Fruit fly (Drosophila melanogaster): Measurements from ENCODE around the gene zpg.

- TF ChIP-seq gce (GFP tag; IDR thresholded peaks at IDR 0.05): no peak
- TF ChIP-seq Drgx (GFP tag; IDR thresholded peaks at IDR 0.05): no peak
- TF ChIP-seq CG7745 (tag; optimal IDR thresholded peaks at IDR 0.05): no peak
- TF ChIP-seq CG14710 (tag; optimal IDR thresholded peaks at IDR 0.05): no peak
- TF ChIP-seq pros (GFP tag; optimal IDR thresholded peaks at IDR 0.05): no peak
- TF ChIP-seq Six4 (GFP tag; optimal IDR thresholded peaks at IDR 0.05): no peak
- TF ChIP-seq caup (GFP tag; optimal IDR thresholded peaks at IDR 0.05; ENCODE audit: severe bottlenecking): no peak
- no peak for TF ChIP-seq lola (GFP tag; optimal IDR thresholded peaks at IDR 0.05)
Observed at dm6 chr3L:6603266-6603734, 2.5 kb downstream of the zpg start, which contains the start of the genes ndl and Rexo5.

All from whole organism, embryonic.